Worm (Caenorhabditis elegans) whole organism, L3 larva: Measurements from ENCODE around the gene cah-4.

Experiments used
- aly-2 ChIP-seq: fragments of 150-350 bp; optimal IDR thresholded peaks from 2 replicates; lab custom pipeline; 2014; ENCODE audit warnings: missing biosample characterization, missing genetic modification characterization
- ceh-82 ChIP-seq: fragments of 150-350 bp; optimal IDR thresholded peaks from 2 replicates; lab custom pipeline; 2014; ENCODE audit warnings: missing biosample characterization, missing genetic modification characterization
- daf-12 ChIP-seq: fragments of 150-350 bp; optimal IDR thresholded peaks from 2 replicates; lab custom pipeline; 2014; ENCODE audit warnings: missing biosample characterization, missing genetic modification reagents, missing genetic modification characterization
- elt-3 ChIP-seq, 3 experiments: fragments of 150-350 bp in 1 of 3; sonication (generic microtip) in 2 of 3; optimal IDR thresholded peaks; 2 replicates in 2 of 3; 4 replicates in 1 of 3; lab custom pipeline; 2014 to 2017; ENCODE audit warnings: missing biosample characterization in 3 of 3, missing genetic modification characterization in 3 of 3
- fkh-2 ChIP-seq: fragments of 150-350 bp; optimal IDR thresholded peaks from 2 replicates; lab custom pipeline; 2014; ENCODE audit warnings: missing biosample characterization, missing genetic modification reagents, missing genetic modification characterization
- hmg-11 ChIP-seq: sonication (generic microtip); optimal IDR thresholded peaks from 2 replicates; lab custom pipeline; 2016; ENCODE audit warnings: missing genetic modification characterization, missing compliant biosample characterization
- lin-15B ChIP-seq: fragments of 150-350 bp; optimal IDR thresholded peaks from 2 replicates; lab custom pipeline; 2014; ENCODE audit warnings: missing biosample characterization, missing genetic modification characterization
- mml-1 ChIP-seq: fragments of 150-350 bp; sonication (generic microtip); optimal IDR thresholded peaks from 3 replicates; lab custom pipeline; 2014; ENCODE audit warnings: missing biosample characterization, missing genetic modification characterization
- nhr-237 ChIP-seq: fragments of 150-350 bp; optimal IDR thresholded peaks from 2 replicates; lab custom pipeline; 2014; ENCODE audit warnings: missing biosample characterization, missing genetic modification characterization
- nhr-28 ChIP-seq: fragments of 150-350 bp; optimal IDR thresholded peaks from 2 replicates; lab custom pipeline; 2014; ENCODE audit warnings: missing biosample characterization, missing genetic modification characterization
- pqm-1 ChIP-seq: fragments of 150-350 bp; optimal IDR thresholded peaks from 2 replicates; lab custom pipeline; 2017; ENCODE audit warnings: missing biosample characterization, missing genetic modification characterization, inconsistent platforms
- sea-2 ChIP-seq: fragments of 150-350 bp; sonication (generic microtip); optimal IDR thresholded peaks from 4 replicates; lab custom pipeline; 2014; ENCODE audit warnings: missing biosample characterization, missing genetic modification reagents, missing genetic modification characterization
- tbx-2 ChIP-seq: sonication (generic microtip); optimal IDR thresholded peaks from 2 replicates; lab custom pipeline; 2016; ENCODE audit warnings: mild to moderate bottlenecking, missing genetic modification characterization, missing compliant biosample characterization
- unc-39 ChIP-seq: sonication (generic microtip); optimal IDR thresholded peaks from 4 replicates; lab custom pipeline; 2017; ENCODE audit warnings: missing biosample characterization, missing genetic modification characterization

cah-4 gene

DNA sequence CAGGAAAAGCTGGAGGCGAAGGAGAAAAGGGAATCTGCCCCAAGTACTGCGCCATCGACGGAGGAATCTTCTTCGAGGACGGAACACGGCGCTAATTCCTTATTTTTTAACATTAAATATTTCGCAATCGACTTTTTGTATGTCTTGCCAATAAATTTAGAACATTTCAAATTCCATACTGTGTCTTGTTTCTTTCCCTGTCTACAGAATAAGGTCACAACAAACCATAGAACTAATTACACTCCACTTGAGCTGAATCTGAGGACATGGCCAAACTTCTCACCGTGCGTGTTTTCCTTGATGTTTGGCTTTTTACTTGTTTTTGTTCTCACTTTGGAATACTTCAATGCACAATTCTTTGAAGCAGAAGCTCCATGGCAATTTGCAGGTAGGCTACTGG lies 50.0 kb downstream of the cah-4 start, which contains the start of gene F54B11.4:
TSS of gene F54B11.4 (plus strand) at position 301 of the 400 bp plus-strand sequence.
- TF ChIP-seq sea-2 (GFP tag; lab: Kevin White, UChicago) (no peak), aly-2 (no peak), nhr-237 (tag; lab: Kevin White, UChicago) (no peak), lin-15B (tag; lab: Kevin White, UChicago) (no peak), fkh-2 (tag; lab: Kevin White, UChicago) (no peak), tbx-2 (tag; lab: Kevin White, UChicago) (no peak), unc-39 (tag; lab: Kevin White, UChicago) (no peak), hmg-11 (tag; lab: Kevin White, UChicago) (no peak), elt-3 (tag; optimal IDR thresholded peaks at IDR 0.05; lab: Kevin White, UChicago) (no peak), nhr-28 (no peak), pqm-1 (tag; lab: Kevin White, UChicago) (no peak), ceh-82 (tag; lab: Kevin White, UChicago) (no peak), daf-12 (tag; lab: Kevin White, UChicago) (no peak), mml-1 (tag; lab: Kevin White, UChicago) (no peak)
